Worm (Caenorhabditis elegans) whole organism, L2 larva: ENCODE data around the gene F47C12.7.

Source experiments
- ceh-16 ChIP-seq: fragments of 150-350 bp; optimal IDR thresholded peaks from 2 replicates; lab custom pipeline; 2014; ENCODE audit warnings: missing biosample characterization, missing genetic modification characterization
- fos-1 ChIP-seq: fragments of 150-350 bp; optimal IDR thresholded peaks from 2 replicates; lab custom pipeline; 2014; ENCODE audit warnings: missing biosample characterization, missing genetic modification characterization
- lin-39 ChIP-seq: fragments of 150-350 bp; optimal IDR thresholded peaks from 2 replicates; lab custom pipeline; 2014; ENCODE audit warnings: missing biosample characterization, missing genetic modification reagents, missing genetic modification characterization
- lsy-2 ChIP-seq, 2 experiments: fragments of 150-350 bp in 1 of 2; sonication (generic microtip) in 1 of 2; optimal IDR thresholded peaks; 2 replicates each; lab custom pipeline; 2014 to 2017; ENCODE audit warnings: missing biosample characterization in 2 of 2, missing genetic modification characterization in 2 of 2
- nhr-12 ChIP-seq: fragments of 150-350 bp; optimal IDR thresholded peaks from 2 replicates; lab custom pipeline; 2014; ENCODE audit warnings: missing biosample characterization, missing genetic modification characterization
- nhr-23 ChIP-seq: fragments of 150-350 bp; optimal IDR thresholded peaks from 2 replicates; lab custom pipeline; 2014; ENCODE audit warnings: missing biosample characterization, missing genetic modification reagents, missing genetic modification characterization
- nhr-25 ChIP-seq: fragments of 150-350 bp; sonication (generic microtip); optimal IDR thresholded peaks from 3 replicates; lab custom pipeline; 2014; ENCODE audit warnings: missing biosample characterization, missing genetic modification characterization
- nhr-6 ChIP-seq: fragments of 150-350 bp; optimal IDR thresholded peaks from 2 replicates; lab custom pipeline; 2014; ENCODE audit warnings: missing biosample characterization, missing genetic modification characterization
- nhr-77 ChIP-seq: fragments of 150-350 bp; optimal IDR thresholded peaks from 2 replicates; lab custom pipeline; 2014; ENCODE audit warnings: missing biosample characterization, missing genetic modification characterization
- sma-9 ChIP-seq, 2 experiments: fragments of 150-350 bp in 1 of 2; sonication (generic microtip) in 1 of 2; optimal IDR thresholded peaks; 2 replicates each; lab custom pipeline; 2014 to 2016; ENCODE audit warnings: missing genetic modification characterization in 2 of 2, mild to moderate bottlenecking in 1 of 2, missing biosample characterization in 1 of 2, missing compliant biosample characterization in 1 of 2, missing genetic modification reagents in 1 of 2, moderate library complexity in 1 of 2
- unc-62 ChIP-seq: fragments of 150-350 bp; optimal IDR thresholded peaks from 2 replicates; lab custom pipeline; 2014; ENCODE audit warnings: missing biosample characterization, missing genetic modification reagents, missing genetic modification characterization

- no peak for TF ChIP-seq ceh-16
- TF ChIP-seq unc-62 (GFP tag; lab: Kevin White, UChicago) = no peak
- no peak for TF ChIP-seq nhr-6
- no peak for TF ChIP-seq sma-9 (GFP tag; optimal IDR thresholded peaks at IDR 0.05; lab: Kevin White, UChicago)
- TF ChIP-seq sma-9 (tag; optimal IDR thresholded peaks at IDR 0.05; lab: Kevin White, UChicago) = no peak
- no peak for TF ChIP-seq nhr-25 (tag; lab: Kevin White, UChicago)
- TF ChIP-seq fos-1 (tag; lab: Kevin White, UChicago) = no peak
- TF ChIP-seq nhr-77 (tag; lab: Kevin White, UChicago) = no peak
- TF ChIP-seq lin-39 (tag; lab: Kevin White, UChicago) = no peak
- no peak for TF ChIP-seq nhr-23
- no peak for TF ChIP-seq lsy-2 (tag; optimal IDR thresholded peaks at IDR 0.05; lab: Kevin White, UChicago)
- no peak for TF ChIP-seq nhr-12 (tag; lab: Kevin White, UChicago)
Measured at ce11 chrIV:3988132-3988531, 7.2 kb downstream of the F47C12.7 start.
